Worm (Caenorhabditis elegans) whole organism, L3 larva: ENCODE measurements around the gene C27H5.12.

ENCODE experiments used
- aly-2 ChIP-seq: fragments of 150-350 bp; optimal IDR thresholded peaks from 2 replicates; lab custom pipeline; 2014; ENCODE audit warnings: missing biosample characterization, missing genetic modification characterization
- ceh-28 ChIP-seq: fragments of 150-350 bp; optimal IDR thresholded peaks from 2 replicates; lab custom pipeline; 2014; ENCODE audit warnings: missing biosample characterization, missing genetic modification reagents, missing genetic modification characterization
- daf-12 ChIP-seq: fragments of 150-350 bp; optimal IDR thresholded peaks from 2 replicates; lab custom pipeline; 2014; ENCODE audit warnings: missing biosample characterization, missing genetic modification reagents, missing genetic modification characterization
- elt-1 ChIP-seq: fragments of 150-350 bp; optimal IDR thresholded peaks from 2 replicates; lab custom pipeline; 2014; ENCODE audit warnings: missing biosample characterization, missing genetic modification characterization
- nhr-28 ChIP-seq: fragments of 150-350 bp; optimal IDR thresholded peaks from 2 replicates; lab custom pipeline; 2014; ENCODE audit warnings: missing biosample characterization, missing genetic modification characterization
- pha-4 ChIP-seq: fragments of 150-350 bp; optimal IDR thresholded peaks from 2 replicates; lab custom pipeline; 2014; ENCODE audit warnings: missing biosample characterization, missing genetic modification reagents, missing genetic modification characterization
- sea-2 ChIP-seq: fragments of 150-350 bp; sonication (generic microtip); optimal IDR thresholded peaks from 4 replicates; lab custom pipeline; 2014; ENCODE audit warnings: missing biosample characterization, missing genetic modification reagents, missing genetic modification characterization
- snpc-4 ChIP-seq: fragments of 150-350 bp; optimal IDR thresholded peaks from 2 replicates; lab custom pipeline; 2014; ENCODE audit warnings: missing biosample characterization, missing genetic modification characterization

ce11 chrII:7204951-7205350 lies 43.5 kb upstream of the C27H5.12 start, which contains the start of gene srd-58:
- no peak for TF ChIP-seq pha-4 (tag; lab: Kevin White, UChicago)
- no peak for TF ChIP-seq ceh-28 (tag; lab: Kevin White, UChicago)
- no peak for TF ChIP-seq aly-2 (tag; lab: Kevin White, UChicago)
- TF ChIP-seq sea-2 (GFP tag; lab: Kevin White, UChicago), result no peak
- TF ChIP-seq elt-1, result no peak
- TF ChIP-seq snpc-4 (tag; lab: Kevin White, UChicago), result no peak
- no peak for TF ChIP-seq nhr-28 (tag; lab: Kevin White, UChicago)
- TF ChIP-seq daf-12 (tag; lab: Kevin White, UChicago), result no peak
